Comparison of ENCODE assay signal across 4 worm cellular contexts in genomic region chrII:13334966-13335698, ce11.
TF ChIP-seq lines count a peak whose summit lies in the region.

No protein-coding gene starts in this region.

TF ChIP-seq in whole organism, L2 larva, 48 proteins besides CTCF, POLR2A, EP300 and RAD21 (continued from another document):
- peak; percentile 82 for TF ChIP-seq crh-2 (tag; optimal IDR thresholded peaks at IDR 0.05; lab: Kevin White, UChicago)
- peak; percentile 66 for TF ChIP-seq ztf-4 (tag; optimal IDR thresholded peaks at IDR 0.05; lab: Kevin White, UChicago)
- peak; percentile 76 for TF ChIP-seq ceh-82 (tag; optimal IDR thresholded peaks at IDR 0.05; lab: Kevin White, UChicago)
- no peak for TF ChIP-seq mbf-1 (tag; optimal IDR thresholded peaks at IDR 0.05; lab: Kevin White, UChicago)
- no peak for TF ChIP-seq lin-39 (tag; optimal IDR thresholded peaks at IDR 0.05; lab: Kevin White, UChicago)
- no peak for TF ChIP-seq dmd-4 (tag; optimal IDR thresholded peaks at IDR 0.05; lab: Kevin White, UChicago)
- TF ChIP-seq unc-62 (GFP tag; optimal IDR thresholded peaks at IDR 0.05; lab: Kevin White, UChicago), result no peak
- TF ChIP-seq mab-5 (tag; optimal IDR thresholded peaks at IDR 0.05; lab: Kevin White, UChicago), result peak; percentile 68
- peak; percentile 90 for TF ChIP-seq unc-39 (tag; optimal IDR thresholded peaks at IDR 0.05; lab: Kevin White, UChicago)
- TF ChIP-seq ceh-16 (tag; optimal IDR thresholded peaks at IDR 0.05; lab: Kevin White, UChicago), result peak; percentile 28
- peak; percentile 37 for TF ChIP-seq snpc-4 (tag; optimal IDR thresholded peaks at IDR 0.05; lab: Kevin White, UChicago)
- TF ChIP-seq R02D3.7 (tag; optimal IDR thresholded peaks at IDR 0.05; lab: Kevin White, UChicago), result no peak
- peak; percentile 38 for TF ChIP-seq ztf-11 (tag; optimal IDR thresholded peaks at IDR 0.05; lab: Kevin White, UChicago)
- TF ChIP-seq ama-1 (optimal IDR thresholded peaks at IDR 0.05; lab: Kevin White, UChicago), result no peak
- peak; percentile 66 for TF ChIP-seq nhr-6 (tag; optimal IDR thresholded peaks at IDR 0.05; lab: Kevin White, UChicago)
- TF ChIP-seq lsy-2 (tag; optimal IDR thresholded peaks at IDR 0.05; lab: Kevin White, UChicago), result peak; percentile 80 to 83
- no peak for TF ChIP-seq alr-1 (tag; optimal IDR thresholded peaks at IDR 0.05; lab: Kevin White, UChicago)
- TF ChIP-seq aly-2 (tag; optimal IDR thresholded peaks at IDR 0.05; lab: Kevin White, UChicago), result no peak
- peak; percentile 87 for TF ChIP-seq nhr-21 (tag; optimal IDR thresholded peaks at IDR 0.05; lab: Kevin White, UChicago)
- TF ChIP-seq gmeb-1 (tag; optimal IDR thresholded peaks at IDR 0.05; lab: Kevin White, UChicago), result peak; percentile 32
TF ChIP-seq in whole organism, L2 larva: peak in this region for 29.

TF ChIP-seq in whole organism, L4 larva, 104 proteins besides CTCF, POLR2A, EP300 and RAD21 (continued from another document and continues in another):
- TF ChIP-seq lir-3 (tag; optimal IDR thresholded peaks at IDR 0.05; lab: Kevin White, UChicago) (no peak), nhr-76 (tag; optimal IDR thresholded peaks at IDR 0.05; lab: Kevin White, UChicago) (no peak), Y5F2A.4 (GFP tag; optimal IDR thresholded peaks at IDR 0.05; lab: Kevin White, UChicago) (no peak), hif-1 (tag; optimal IDR thresholded peaks at IDR 0.05; lab: Kevin White, UChicago) (peak; percentile 35 to 51), nhr-6 (tag; optimal IDR thresholded peaks at IDR 0.05; lab: Kevin White, UChicago) (peak; percentile 35), lin-1 (GFP tag; IDR thresholded peaks at IDR 0.05; lab: Robert Waterston, UW) (peak; percentile 26; the same call in 1 of the 2 replicates), hmg-1.1 (GFP tag; IDR thresholded peaks at IDR 0.05; lab: Robert Waterston, UW) (peak; percentile 93), dmd-8 (GFP tag; IDR thresholded peaks at IDR 0.05; lab: Robert Waterston, UW) (no peak), dmd-9 (GFP tag; IDR thresholded peaks at IDR 0.05; lab: Robert Waterston, UW) (no peak), tra-1 (GFP tag; IDR thresholded peaks at IDR 0.05; lab: Robert Waterston, UW) (peak; percentile 27; the same call in 1 of the 2 replicates), ceh-82 (tag; optimal IDR thresholded peaks at IDR 0.05; lab: Kevin White, UChicago) (no peak), daf-19 (GFP tag; conservative IDR thresholded peaks at IDR 0.05; lab: Robert Waterston, UW) (no peak), zip-2 (tag; optimal IDR thresholded peaks at IDR 0.05; lab: Kevin White, UChicago) (no peak), lin-29 (GFP tag; IDR thresholded peaks at IDR 0.05; lab: Robert Waterston, UW) (no peak), jun-1 (tag; optimal IDR thresholded peaks at IDR 0.05; lab: Kevin White, UChicago) (no peak), ztf-7 (tag; optimal IDR thresholded peaks at IDR 0.05; lab: Kevin White, UChicago) (no peak), vab-7 (GFP tag; IDR thresholded peaks at IDR 0.05; lab: Robert Waterston, UW) (no peak), ces-1 (GFP tag; optimal IDR thresholded peaks at IDR 0.05; lab: Kevin White, UChicago) (no peak), egl-43 (GFP tag; IDR thresholded peaks at IDR 0.05; lab: Robert Waterston, UW) (peak; percentile 80; the same call in 1 of the 2 replicates), R02D3.7 (tag; optimal IDR thresholded peaks at IDR 0.05; lab: Kevin White, UChicago) (no peak), T20F7.1 (GFP tag; optimal IDR thresholded peaks at IDR 0.05; lab: Kevin White, UChicago) (peak; percentile 85), mxl-3 (GFP tag; optimal IDR thresholded peaks at IDR 0.05; lab: Kevin White, UChicago) (peak; percentile 94), cey-2 (tag; optimal IDR thresholded peaks at IDR 0.05; lab: Kevin White, UChicago; ENCODE audit: borderline replicate concordance, insufficient read depth) (no peak), lin-15B (tag; optimal IDR thresholded peaks at IDR 0.05; lab: Kevin White, UChicago) (no peak), Y75B8A.6 (GFP tag; IDR thresholded peaks at IDR 0.05; lab: Robert Waterston, UW) (no peak), Y105C5A.15 (GFP tag; IDR thresholded peaks at IDR 0.05; lab: Robert Waterston, UW) (no peak), lsy-2 (tag; optimal IDR thresholded peaks at IDR 0.05; lab: Kevin White, UChicago) (peak; percentile 76 to 77), nhr-11 (tag; optimal IDR thresholded peaks at IDR 0.05; lab: Kevin White, UChicago) (peak; percentile 81), lin-13 (GFP tag; optimal IDR thresholded peaks at IDR 0.05; lab: Kevin White, UChicago) (peak; percentile 5), skn-1 (tag; optimal IDR thresholded peaks at IDR 0.05; lab: Kevin White, UChicago) (no peak), lin-38 (GFP tag; IDR thresholded peaks at IDR 0.05; lab: Robert Waterston, UW) (peak; percentile 38; the same call in 1 of the 2 replicates), hlh-11 (tag; optimal IDR thresholded peaks at IDR 0.05; lab: Kevin White, UChicago) (peak; percentile 98), F49E8.2 (tag; optimal IDR thresholded peaks at IDR 0.05; lab: Kevin White, UChicago; ENCODE audit: borderline replicate concordance) (no peak), nhr-102 (tag; optimal IDR thresholded peaks at IDR 0.05; lab: Kevin White, UChicago) (peak; percentile 56), mes-2 (tag; optimal IDR thresholded peaks at IDR 0.05; lab: Kevin White, UChicago; ENCODE audit: poor library complexity, severe bottlenecking) (peak; percentile 51), pha-4 (GFP tag; IDR thresholded peaks at IDR 0.05; lab: Robert Waterston, UW) (peak; percentile 82), pha-4 (tag; optimal IDR thresholded peaks at IDR 0.05; lab: Kevin White, UChicago) (no peak), mxl-2 (GFP tag; conservative IDR thresholded peaks at IDR 0.05; lab: Robert Waterston, UW) (no peak)

TF ChIP-seq in whole organism, late embryonic, 69 proteins besides CTCF, POLR2A, EP300 and RAD21 (continued from another document and continues in another):
- TF ChIP-seq nhr-232 (tag; optimal IDR thresholded peaks at IDR 0.05; lab: Kevin White, UChicago), result no peak
- peak; percentile 77 for TF ChIP-seq syd-9 (tag; optimal IDR thresholded peaks at IDR 0.05; lab: Kevin White, UChicago)
- TF ChIP-seq odd-2 (tag; optimal IDR thresholded peaks at IDR 0.05; lab: Kevin White, UChicago), result no peak
- TF ChIP-seq hlh-13 (GFP tag; optimal IDR thresholded peaks at IDR 0.05; lab: Kevin White, UChicago), result no peak
- no peak for TF ChIP-seq pha-4 (tag; optimal IDR thresholded peaks at IDR 0.05; lab: Kevin White, UChicago)
- TF ChIP-seq sox-4 (tag; optimal IDR thresholded peaks at IDR 0.05; lab: Kevin White, UChicago), result peak; percentile 12
- peak; percentile 19 for TF ChIP-seq lin-11 (tag; optimal IDR thresholded peaks at IDR 0.05; lab: Kevin White, UChicago)
- TF ChIP-seq F13H6.1 (tag; optimal IDR thresholded peaks at IDR 0.05; lab: Kevin White, UChicago), result peak; percentile 73
- TF ChIP-seq ceh-30 (tag; optimal IDR thresholded peaks at IDR 0.05; lab: Kevin White, UChicago), result peak; percentile 55
- TF ChIP-seq nfya-1 (tag; optimal IDR thresholded peaks at IDR 0.05; lab: Kevin White, UChicago), result peak; percentile 72
- TF ChIP-seq eyg-1 (tag; optimal IDR thresholded peaks at IDR 0.05; lab: Kevin White, UChicago), result peak; percentile 49
- TF ChIP-seq pat-9 (tag; optimal IDR thresholded peaks at IDR 0.05; lab: Kevin White, UChicago), result peak; percentile 51
- no peak for TF ChIP-seq lim-6 (tag; optimal IDR thresholded peaks at IDR 0.05; lab: Kevin White, UChicago)
- no peak for TF ChIP-seq ceh-9 (tag; optimal IDR thresholded peaks at IDR 0.05; lab: Kevin White, UChicago)
- TF ChIP-seq ama-1 (optimal IDR thresholded peaks at IDR 0.05; lab: Kevin White, UChicago), result peak; percentile 18
- peak; percentile 97 for TF ChIP-seq pros-1 (tag; optimal IDR thresholded peaks at IDR 0.05; lab: Kevin White, UChicago)
- TF ChIP-seq ceh-14 (tag; optimal IDR thresholded peaks at IDR 0.05; lab: Kevin White, UChicago), result peak; percentile 71
- no peak for TF ChIP-seq hlh-6 (tag; optimal IDR thresholded peaks at IDR 0.05; lab: Kevin White, UChicago)
- peak; percentile 26 for TF ChIP-seq ceh-22 (tag; optimal IDR thresholded peaks at IDR 0.05; lab: Kevin White, UChicago)
- no peak for TF ChIP-seq ahr-1 (tag; optimal IDR thresholded peaks at IDR 0.05; lab: Kevin White, UChicago)
- TF ChIP-seq unc-42 (tag; optimal IDR thresholded peaks at IDR 0.05; lab: Kevin White, UChicago), result peak; percentile 70
- TF ChIP-seq pqm-1 (tag; optimal IDR thresholded peaks at IDR 0.05; lab: Kevin White, UChicago), result no peak
- TF ChIP-seq dve-1 (tag; optimal IDR thresholded peaks at IDR 0.05; lab: Kevin White, UChicago), result peak; percentile 90
- TF ChIP-seq ceh-48 (tag; optimal IDR thresholded peaks at IDR 0.05; lab: Kevin White, UChicago), result peak; percentile 85
- no peak for TF ChIP-seq zip-5 (tag; optimal IDR thresholded peaks at IDR 0.05; lab: Kevin White, UChicago)
- no peak for TF ChIP-seq K02D7.2 (tag; optimal IDR thresholded peaks at IDR 0.05; lab: Kevin White, UChicago)
- TF ChIP-seq C38D4.7 (GFP tag; optimal IDR thresholded peaks at IDR 0.05; lab: Kevin White, UChicago), result no peak
- TF ChIP-seq tbx-7 (tag; optimal IDR thresholded peaks at IDR 0.05; lab: Kevin White, UChicago), result peak; percentile 43
- TF ChIP-seq ceh-31 (tag; optimal IDR thresholded peaks at IDR 0.05; lab: Kevin White, UChicago), result peak; percentile 84
- peak; percentile 97 for TF ChIP-seq ceh-18 (tag; optimal IDR thresholded peaks at IDR 0.05; lab: Kevin White, UChicago)
- TF ChIP-seq tbx-2 (tag; optimal IDR thresholded peaks at IDR 0.05; lab: Kevin White, UChicago), result peak; percentile 91
- TF ChIP-seq ref-2 (tag; optimal IDR thresholded peaks at IDR 0.05; lab: Kevin White, UChicago), result peak; percentile 93
- no peak for TF ChIP-seq Y22D7AL.16 (tag; optimal IDR thresholded peaks at IDR 0.05; lab: Kevin White, UChicago)
- peak; percentile 75 for TF ChIP-seq madf-2 (tag; optimal IDR thresholded peaks at IDR 0.05; lab: Kevin White, UChicago)
- peak; percentile 58 for TF ChIP-seq pha-2 (tag; optimal IDR thresholded peaks at IDR 0.05; lab: Kevin White, UChicago)
- TF ChIP-seq gmeb-2 (tag; optimal IDR thresholded peaks at IDR 0.05; lab: Kevin White, UChicago), result peak; percentile 15
- TF ChIP-seq unc-3 (GFP tag; conservative IDR thresholded peaks at IDR 0.05; lab: Robert Waterston, UW), result peak; percentile 36; the same call in 1 of the 2 replicates
- TF ChIP-seq unc-3 (tag; optimal IDR thresholded peaks at IDR 0.05; lab: Kevin White, UChicago), result no peak
- no peak for TF ChIP-seq nhr-11 (tag; optimal IDR thresholded peaks at IDR 0.05; lab: Kevin White, UChicago)
- TF ChIP-seq T23F11.4 (GFP tag; optimal IDR thresholded peaks at IDR 0.05; lab: Kevin White, UChicago), result peak; percentile 75
- TF ChIP-seq C08G9.2 (tag; optimal IDR thresholded peaks at IDR 0.05; lab: Kevin White, UChicago), result no peak
- TF ChIP-seq pax-1 (tag; optimal IDR thresholded peaks at IDR 0.05; lab: Kevin White, UChicago), result no peak

TF ChIP-seq in whole organism, mixed stage, embryonic, 35 proteins besides CTCF, POLR2A, EP300 and RAD21 (continued from another document):
- TF ChIP-seq ztf-11 (tag; optimal IDR thresholded peaks at IDR 0.05; lab: Kevin White, UChicago), result peak; percentile 92
- TF ChIP-seq mab-5 (tag; optimal IDR thresholded peaks at IDR 0.05; lab: Kevin White, UChicago), result no peak
- peak; percentile 65 for TF ChIP-seq lin-13 (tag; optimal IDR thresholded peaks at IDR 0.05; lab: Kevin White, UChicago)
- TF ChIP-seq lsy-2 (tag; optimal IDR thresholded peaks at IDR 0.05; lab: Kevin White, UChicago), result peak; percentile 61
- TF ChIP-seq snpc-4 (tag; optimal IDR thresholded peaks at IDR 0.05; lab: Kevin White, UChicago), result no peak
- TF ChIP-seq unc-62 (GFP tag; optimal IDR thresholded peaks at IDR 0.05; lab: Kevin White, UChicago), result peak; percentile 56
TF ChIP-seq in whole organism, mixed stage, embryonic: peak in this region for 22.
